Fruit fly (Drosophila melanogaster): ENCODE data around the gene Ripalpha.

dm6 chr2L:10230455-10230854, 29.7 kb upstream of the Ripalpha start:
- TF ChIP-seq CG32264 (GFP tag; optimal IDR thresholded peaks at IDR 0.05) (no peak), Abd-B (GFP tag; optimal IDR thresholded peaks at IDR 0.05) (no peak), Dfd (GFP tag; optimal IDR thresholded peaks at IDR 0.05) (no peak), br (GFP tag; optimal IDR thresholded peaks at IDR 0.05) (no peak), h (GFP tag; optimal IDR thresholded peaks at IDR 0.05) (no peak), N (GFP tag; optimal IDR thresholded peaks at IDR 0.05) (no peak), OdsH (GFP tag; optimal IDR thresholded peaks at IDR 0.05) (no peak), Rel (GFP tag; optimal IDR thresholded peaks at IDR 0.05) (no peak), Rel (tag; optimal IDR thresholded peaks at IDR 0.05) (no peak), brk (GFP tag; optimal IDR thresholded peaks at IDR 0.05) (no peak)
